Worm (Caenorhabditis elegans) whole organism, late embryonic: ENCODE data around the gene F07C6.6.

Experiments
- T23F11.4 ChIP-seq: fragments of 200-800 bp; sonication (Bioruptor generic); optimal IDR thresholded peaks from 2 replicates; lab custom pipeline; 2018; ENCODE audit warnings: mild to moderate bottlenecking, missing genetic modification characterization, missing compliant biosample characterization
- Y22D7AL.16 ChIP-seq: sonication (generic microtip); optimal IDR thresholded peaks from 2 replicates; lab custom pipeline; 2016; ENCODE audit warnings: missing genetic modification characterization, missing compliant biosample characterization
- ceh-30 ChIP-seq: fragments of 150-350 bp; optimal IDR thresholded peaks from 2 replicates; lab custom pipeline; 2014; ENCODE audit warnings: missing biosample characterization, missing genetic modification characterization
- ceh-31 ChIP-seq: sonication (generic microtip); optimal IDR thresholded peaks from 2 replicates; lab custom pipeline; 2016; ENCODE audit warnings: missing genetic modification characterization, missing compliant biosample characterization
- ceh-48 ChIP-seq: sonication (generic microtip); optimal IDR thresholded peaks from 2 replicates; lab custom pipeline; 2016; ENCODE audit warnings: missing genetic modification characterization, inconsistent platforms, missing compliant biosample characterization
- ceh-9 ChIP-seq: sonication (generic microtip); optimal IDR thresholded peaks from 2 replicates; lab custom pipeline; 2016; ENCODE audit warnings: mild to moderate bottlenecking, missing genetic modification characterization, inconsistent platforms, missing compliant biosample characterization
- dve-1 ChIP-seq: sonication (generic microtip); optimal IDR thresholded peaks from 2 replicates; lab custom pipeline; 2017; ENCODE audit warnings: antibody characterized with exemption, mild to moderate bottlenecking, missing genetic modification characterization, missing compliant biosample characterization
- elt-2 ChIP-seq: sonication (generic microtip); optimal IDR thresholded peaks from 2 replicates; lab custom pipeline; 2016; ENCODE audit warnings: missing genetic modification reagents, missing genetic modification characterization, missing compliant biosample characterization
- ets-4 ChIP-seq: sonication (generic microtip); optimal IDR thresholded peaks from 2 replicates; lab custom pipeline; 2016; ENCODE audit warnings: missing genetic modification characterization, missing compliant biosample characterization
- eyg-1 ChIP-seq: sonication (generic microtip); optimal IDR thresholded peaks from 2 replicates; lab custom pipeline; 2016; ENCODE audit warnings: missing genotype, missing genetic modification characterization, missing compliant biosample characterization
- fkh-10 ChIP-seq: fragments of 150-350 bp; optimal IDR thresholded peaks from 2 replicates; lab custom pipeline; 2014; ENCODE audit warnings: missing biosample characterization, missing genetic modification reagents, missing genetic modification characterization
- hlh-6 ChIP-seq: sonication (generic microtip); optimal IDR thresholded peaks from 2 replicates; lab custom pipeline; 2016; ENCODE audit warnings: missing genotype, missing genetic modification characterization, missing compliant biosample characterization
- hlh-8 ChIP-seq: sonication (generic microtip); optimal IDR thresholded peaks from 2 replicates; lab custom pipeline; 2016; ENCODE audit warnings: missing genotype, missing genetic modification characterization, missing compliant biosample characterization
- madf-2 ChIP-seq: sonication (generic microtip); optimal IDR thresholded peaks from 2 replicates; lab custom pipeline; 2017; ENCODE audit warnings: missing genetic modification characterization, missing compliant biosample characterization
- mec-3 ChIP-seq: sonication (generic microtip); optimal IDR thresholded peaks from 2 replicates; lab custom pipeline; 2016; ENCODE audit warnings: borderline replicate concordance, missing genetic modification characterization, missing compliant biosample characterization
- nfya-1 ChIP-seq: sonication (generic microtip); optimal IDR thresholded peaks from 2 replicates; lab custom pipeline; 2017; ENCODE audit warnings: missing genetic modification characterization, mild to moderate bottlenecking, missing compliant biosample characterization, antibody characterized with exemption, moderate library complexity
- pha-2 ChIP-seq: sonication (generic microtip); optimal IDR thresholded peaks from 2 replicates; lab custom pipeline; 2017; ENCODE audit warnings: mild to moderate bottlenecking, missing genetic modification characterization, missing compliant biosample characterization
- pqm-1 ChIP-seq: sonication (generic microtip); optimal IDR thresholded peaks from 2 replicates; lab custom pipeline; 2016; ENCODE audit warnings: missing genetic modification characterization, missing compliant biosample characterization
- ref-2 ChIP-seq: sonication (generic microtip); optimal IDR thresholded peaks from 2 replicates; lab custom pipeline; 2016; ENCODE audit warnings: missing genetic modification characterization, missing compliant biosample characterization
- tbx-7 ChIP-seq: sonication (generic microtip); optimal IDR thresholded peaks from 2 replicates; lab custom pipeline; 2016; ENCODE audit warnings: missing genotype, missing genetic modification characterization, missing compliant biosample characterization
- unc-3 ChIP-seq, 2 experiments: fragments of 200-800 bp in 1 of 2; sonication (Bioruptor generic) in 1 of 2; sonication (generic microtip) in 1 of 2; conservative IDR thresholded peaks in 1 of 2; optimal IDR thresholded peaks in 1 of 2; 2 replicates each; pipeline versions ENCODE4 v1.3.6 to Lab custom; 2016 to 2022; ENCODE audit warnings: missing compliant biosample characterization in 2 of 2, missing genetic modification characterization in 2 of 2, missing genetic modification reagents in 1 of 2
- ztf-16 ChIP-seq: sonication (generic microtip); optimal IDR thresholded peaks from 2 replicates; lab custom pipeline; 2017; ENCODE audit warnings: missing genetic modification characterization, missing compliant biosample characterization

F07C6.6 gene

DNA sequence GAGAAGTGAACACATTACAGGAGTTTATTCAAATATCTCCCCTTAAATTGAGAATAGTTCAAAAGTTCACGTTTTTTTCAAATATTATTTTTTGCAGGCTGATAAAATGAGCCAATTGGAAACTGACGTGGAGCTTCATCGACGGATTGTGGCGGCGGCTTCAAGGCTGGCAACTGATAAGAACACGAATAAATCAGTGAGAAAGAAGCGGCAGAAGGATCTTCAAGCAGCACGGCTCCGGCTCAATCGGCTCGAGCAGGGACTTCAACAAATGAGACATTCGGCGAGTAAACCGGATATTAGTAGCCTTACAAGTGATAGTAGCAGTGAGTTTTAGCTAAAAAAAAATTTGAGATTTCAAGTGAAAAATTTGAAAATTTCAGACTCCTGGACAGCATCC is 32.7 kb downstream of the F07C6.6 start, which contains the start of gene M02B1.4:
Gene M02B1.4 (minus strand): TSS at position 9 of the 400 bp plus-strand sequence.
- TF ChIP-seq ref-2 (tag; lab: Kevin White, UChicago) (no peak), ztf-16 (tag; lab: Kevin White, UChicago) (no peak)

DNA sequence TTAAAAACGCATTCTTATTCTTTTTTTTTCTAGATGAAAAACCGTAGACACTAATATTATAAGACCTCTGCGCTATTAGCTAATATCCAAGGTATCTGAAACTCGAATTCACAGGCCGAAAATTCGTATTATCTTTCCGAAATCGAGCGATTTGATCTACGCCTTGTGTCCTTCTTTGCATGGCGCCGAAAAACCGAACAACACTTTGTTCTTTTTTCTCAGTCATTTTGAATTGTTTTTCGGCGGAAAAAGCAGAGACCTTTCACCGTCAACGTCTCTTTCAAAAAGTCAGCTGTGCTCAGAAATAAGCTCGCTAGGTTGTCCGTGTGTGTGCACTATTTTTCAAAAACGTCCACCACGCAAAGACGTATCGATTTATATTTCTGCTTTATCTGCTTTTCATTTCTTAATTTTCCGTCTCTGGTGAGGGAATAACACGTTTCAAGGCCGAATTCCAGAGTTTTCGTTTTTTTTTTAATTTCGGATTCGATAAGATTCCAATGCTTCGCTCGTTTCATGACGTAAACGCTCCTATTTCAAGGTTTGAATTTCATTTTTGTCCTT is 38.3 kb downstream of the F07C6.6 start:
- no peak for TF ChIP-seq pha-2
- TF ChIP-seq ceh-48 (tag; lab: Kevin White, UChicago), result peak; percentile 49

DNA sequence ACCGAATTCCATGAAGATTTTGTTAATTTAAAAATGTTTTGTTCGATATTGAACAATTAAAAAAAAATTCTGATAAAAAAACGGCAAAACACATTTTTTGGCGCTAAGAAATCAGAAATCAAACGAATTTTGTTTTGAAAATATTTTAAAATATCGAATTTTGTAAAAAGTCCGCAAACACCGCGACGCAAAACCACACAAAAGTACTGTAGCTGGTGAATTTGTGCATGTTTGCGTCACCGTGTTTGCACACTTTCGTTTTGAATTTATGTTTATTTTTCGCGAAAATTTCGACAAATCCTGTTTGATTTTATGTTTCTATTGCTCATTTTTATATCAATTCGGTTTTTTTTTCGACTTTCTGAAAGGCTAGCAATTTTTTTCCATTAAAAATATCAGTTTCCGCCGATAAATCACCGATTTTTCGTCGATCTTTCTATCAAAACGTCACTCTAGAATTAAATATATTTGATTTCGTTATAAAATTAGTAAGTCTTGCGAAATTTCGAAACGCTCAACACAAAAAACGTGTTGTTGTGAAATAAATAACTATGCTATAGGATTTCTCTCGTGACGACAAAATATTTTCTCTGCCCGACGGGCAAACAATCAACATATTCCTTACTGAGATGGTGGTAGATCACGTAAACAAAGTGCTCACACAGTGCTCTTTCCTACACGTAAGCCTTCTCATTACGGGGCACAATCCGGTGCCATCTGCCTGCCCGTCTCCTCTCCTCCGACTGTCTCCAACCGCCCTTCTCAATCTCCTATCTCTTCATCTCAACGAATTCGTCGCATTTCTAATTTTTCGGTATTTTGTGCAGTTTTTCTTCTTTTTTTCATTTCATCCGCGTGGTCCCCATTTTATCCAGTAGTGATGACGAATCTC is 39.3 kb downstream of the F07C6.6 start:
- TF ChIP-seq madf-2 (tag; lab: Kevin White, UChicago), result no peak
- TF ChIP-seq ceh-9 (tag; lab: Kevin White, UChicago), result no peak
- TF ChIP-seq Y22D7AL.16 (tag; lab: Kevin White, UChicago), result no peak

DNA sequence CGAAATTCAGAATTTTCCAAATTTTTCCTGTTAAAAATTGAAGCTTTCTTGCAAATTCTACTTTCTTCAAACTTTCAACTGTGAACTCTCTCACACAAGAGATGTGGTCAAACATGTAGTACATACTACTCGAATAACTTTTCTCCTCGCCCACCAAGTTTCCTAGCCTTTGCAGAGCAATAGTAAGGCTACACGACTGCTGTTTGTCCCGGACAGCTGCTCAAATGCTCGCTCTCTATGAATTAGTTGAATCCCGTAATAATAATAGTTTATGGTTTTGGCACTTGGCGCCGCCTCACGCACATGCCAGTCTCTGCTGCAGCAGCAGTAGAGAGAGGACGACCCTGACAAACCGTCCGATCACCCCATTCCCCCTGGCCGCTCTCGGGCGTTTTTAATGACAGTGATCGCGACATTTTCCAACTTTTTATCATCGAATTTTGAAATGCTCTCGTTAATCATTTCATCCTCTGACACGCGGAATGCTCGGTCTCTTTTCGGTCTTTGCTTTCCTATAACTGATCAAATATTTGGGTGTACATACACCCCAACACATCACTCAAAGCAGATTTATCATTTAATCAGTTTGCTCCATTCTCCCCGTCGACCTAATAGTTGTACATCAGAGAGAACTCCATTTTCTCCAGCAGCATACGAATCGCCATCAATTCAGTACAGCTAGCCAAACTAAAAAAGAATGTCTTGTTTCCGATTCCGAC is 41.3 kb downstream of the F07C6.6 start:
- TF ChIP-seq elt-2 (tag; lab: Kevin White, UChicago) (peak; percentile 8), ceh-30 (tag; lab: Kevin White, UChicago) (no peak)

DNA sequence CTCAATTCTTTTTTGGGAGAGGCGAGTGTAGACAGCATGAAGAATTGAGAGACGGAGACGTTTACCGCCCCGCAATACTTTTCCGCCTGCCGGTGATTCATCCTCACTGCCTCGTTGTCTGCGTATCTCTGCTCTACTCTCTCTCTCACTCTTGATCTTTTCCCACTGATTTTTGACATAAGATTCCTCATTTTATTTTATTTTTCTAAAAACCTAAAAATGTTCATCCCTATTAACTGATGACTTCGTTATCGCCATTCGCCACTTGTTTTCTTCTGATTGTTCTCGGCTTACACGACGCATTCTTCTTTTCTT is 41.8 kb downstream of the F07C6.6 start:
- TF ChIP-seq nfya-1 (peak; percentile 22), fkh-10 (no peak)

DNA sequence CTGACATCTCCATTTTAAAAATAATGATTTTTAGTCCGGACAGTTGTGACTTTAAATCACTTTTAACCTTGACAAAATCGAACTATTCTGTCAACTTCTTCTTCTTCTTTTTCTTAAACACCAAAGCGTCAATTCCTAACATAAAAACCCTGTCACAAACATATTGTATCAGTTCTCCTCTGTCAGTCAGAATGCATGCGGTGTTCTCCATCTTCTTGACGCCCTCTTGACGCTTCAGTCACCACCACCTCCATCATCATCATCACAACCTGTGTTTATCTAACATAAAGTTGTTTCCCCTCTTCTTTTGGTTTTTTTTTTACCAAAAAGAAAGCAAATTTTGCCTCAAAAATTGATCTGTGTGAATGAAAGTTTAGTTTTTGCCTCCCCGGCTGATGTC is 42.8 kb downstream of the F07C6.6 start:
- no peak for TF ChIP-seq ceh-9 (tag; lab: Kevin White, UChicago)

DNA sequence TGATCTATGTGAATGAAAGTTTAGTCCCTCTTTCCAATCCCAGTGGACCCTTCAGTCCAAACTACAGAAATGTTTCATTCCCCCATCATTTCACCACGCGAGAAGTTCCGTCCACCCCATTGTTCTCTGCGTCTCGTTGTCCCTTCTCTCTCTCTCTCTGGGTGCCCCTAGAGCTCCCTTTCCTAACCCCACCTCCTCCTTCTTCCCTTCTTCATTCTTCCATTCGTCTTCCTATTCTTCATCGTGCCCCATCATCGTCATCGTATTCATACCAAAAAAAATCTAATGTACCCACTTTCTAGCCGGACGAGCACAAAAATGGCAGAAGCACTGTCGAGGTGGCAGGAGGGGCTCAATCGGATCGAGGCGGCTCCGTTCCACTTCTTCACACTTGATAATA is 43.6 kb downstream of the F07C6.6 start, which contains the start of gene M02B1.3:
Gene M02B1.3 (plus strand): TSS at position 301 of the 400 bp plus-strand sequence.
- TF ChIP-seq T23F11.4 (GFP tag; lab: Kevin White, UChicago) (no peak), hlh-8 (tag; lab: Kevin White, UChicago) (no peak), hlh-6 (tag; lab: Kevin White, UChicago) (peak; percentile 11), ceh-31 (peak; percentile 9)

DNA sequence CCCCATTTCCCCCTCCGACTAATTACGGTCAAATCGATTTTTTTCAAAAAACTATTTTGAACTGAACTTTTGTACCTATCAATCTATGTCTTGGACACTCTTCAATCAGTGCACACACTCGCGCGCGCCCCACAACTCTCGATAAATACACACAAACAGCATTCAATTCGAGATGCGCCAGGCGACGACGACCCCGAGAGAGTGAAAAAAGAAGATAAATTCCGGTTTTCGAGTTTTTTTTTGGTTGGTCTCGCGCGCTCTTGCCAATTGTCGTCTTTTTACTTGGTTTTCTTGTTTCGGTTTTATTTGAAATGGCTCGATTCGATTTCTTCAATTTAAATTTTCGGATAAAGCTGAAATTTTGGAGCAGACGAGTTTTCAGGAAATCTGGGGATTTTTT is 47.8 kb downstream of the F07C6.6 start:
- TF ChIP-seq unc-3 (GFP tag; conservative IDR thresholded peaks at IDR 0.05; lab: Robert Waterston, UW) (no peak), unc-3 (tag; optimal IDR thresholded peaks at IDR 0.05; lab: Kevin White, UChicago) (no peak), ets-4 (tag; lab: Kevin White, UChicago) (no peak), dve-1 (tag; lab: Kevin White, UChicago) (no peak), mec-3 (tag; lab: Kevin White, UChicago) (no peak), tbx-7 (tag; lab: Kevin White, UChicago) (no peak), ceh-48 (tag; lab: Kevin White, UChicago) (no peak), eyg-1 (no peak), pqm-1 (no peak), T23F11.4 (GFP tag; lab: Kevin White, UChicago) (no peak)
